Fruit fly (Drosophila melanogaster) whole organism, prepupa: ENCODE data around the gene CG6333.

ENCODE experiments used
- Blimp-1 ChIP-seq: fragments of 200-800 bp; sonication (Bioruptor generic); optimal IDR thresholded peaks from 3 replicates; lab custom pipeline; 2017; ENCODE audit warnings: missing biosample characterization, missing genetic modification characterization, mild to moderate bottlenecking, moderate library complexity, missing genetic modification reagents
- CG10631 ChIP-seq: fragments of 200-800 bp; sonication (Bioruptor generic); optimal IDR thresholded peaks from 2 replicates; lab custom pipeline; 2016; ENCODE audit warnings: missing biosample characterization, missing genetic modification characterization
- CG11294 ChIP-seq: fragments of 200-800 bp; sonication (Bioruptor generic); IDR thresholded peaks from 2 replicates; pipeline ENCODE4 v1.3.6; 2022; ENCODE audit warnings: missing biosample characterization, missing genetic modification characterization
- CG15336 ChIP-seq: fragments of 200-800 bp; sonication (Bioruptor generic); IDR thresholded peaks from 2 replicates; pipeline ENCODE4 v1.3.6; 2022; ENCODE audit warnings: missing biosample characterization, missing genetic modification characterization
- CG1621 ChIP-seq: fragments of 200-800 bp; sonication (Bioruptor generic); optimal IDR thresholded peaks from 3 replicates; lab custom pipeline; 2018; ENCODE audit warnings: missing biosample characterization, mild to moderate bottlenecking, missing genetic modification characterization
- CG16779 ChIP-seq: fragments of 200-800 bp; sonication (Bioruptor generic); optimal IDR thresholded peaks from 3 replicates; lab custom pipeline; 2017; ENCODE audit warnings: missing biosample characterization, mild to moderate bottlenecking, missing genetic modification characterization
- CG3032 ChIP-seq: fragments of 200-800 bp; optimal IDR thresholded peaks from 2 replicates; lab custom pipeline; 2019; ENCODE audit warnings: missing biosample characterization, mild to moderate bottlenecking, missing genetic modification characterization, moderate library complexity
- CG31627 ChIP-seq: fragments of 200-800 bp; sonication (Bioruptor generic); optimal IDR thresholded peaks from 3 replicates; lab custom pipeline; 2016; ENCODE audit warnings: missing biosample characterization, missing genetic modification characterization
- CG32006 ChIP-seq: fragments of 200-800 bp; sonication (Bioruptor generic); optimal IDR thresholded peaks from 3 replicates; lab custom pipeline; 2017; ENCODE audit warnings: missing biosample characterization, mild to moderate bottlenecking, missing genetic modification characterization
- CG34406 ChIP-seq: fragments of 200-800 bp; sonication (Bioruptor generic); optimal IDR thresholded peaks from 3 replicates; lab custom pipeline; 2016; ENCODE audit warnings: missing biosample characterization, missing genetic modification characterization
- CG3919 ChIP-seq: fragments of 200-800 bp; sonication (Bioruptor generic); optimal IDR thresholded peaks from 3 replicates; lab custom pipeline; 2016; ENCODE audit warnings: missing biosample characterization, missing genetic modification characterization
- CG6792 ChIP-seq: fragments of 200-800 bp; sonication (Bioruptor generic); optimal IDR thresholded peaks from 3 replicates; lab custom pipeline; 2016; ENCODE audit warnings: missing biosample characterization, missing genetic modification characterization
- CG8319 ChIP-seq: fragments of 200-800 bp; sonication (Bioruptor generic); optimal IDR thresholded peaks from 3 replicates; lab custom pipeline; 2016; ENCODE audit warnings: missing biosample characterization, missing genetic modification characterization
- CG9139 ChIP-seq: fragments of 200-800 bp; sonication (Bioruptor generic); optimal IDR thresholded peaks from 3 replicates; lab custom pipeline; 2017; ENCODE audit warnings: missing biosample characterization, mild to moderate bottlenecking, missing genetic modification characterization
- Eip75B ChIP-seq: fragments of 200-800 bp; sonication (Bioruptor generic); optimal IDR thresholded peaks from 3 replicates; lab custom pipeline; 2016; ENCODE audit warnings: missing biosample characterization, missing genetic modification characterization
- Eip78C ChIP-seq: fragments of 200-800 bp; sonication (Bioruptor generic); peaks from one replicate; lab custom pipeline; 2016; ENCODE audit warnings: missing biosample characterization, missing genetic modification characterization
- Ets21C ChIP-seq: fragments of 200-800 bp; sonication (Bioruptor generic); optimal IDR thresholded peaks from 3 replicates; lab custom pipeline; 2016; ENCODE audit warnings: missing biosample characterization, missing genetic modification characterization
- Hr38 ChIP-seq: sonication (Bioruptor generic); optimal IDR thresholded peaks from 2 replicates; lab custom pipeline; 2016; ENCODE audit warnings: missing biosample characterization, missing genetic modification characterization
- Hr39 ChIP-seq: fragments of 200-800 bp; sonication (Bioruptor generic); optimal IDR thresholded peaks from 2 replicates; lab custom pipeline; 2016; ENCODE audit warnings: missing biosample characterization, missing genetic modification characterization
- OdsH ChIP-seq: fragments of 200-800 bp; sonication (Bioruptor generic); optimal IDR thresholded peaks from 3 replicates; lab custom pipeline; 2016; ENCODE audit warnings: missing biosample characterization, missing genetic modification characterization
- Smox ChIP-seq: fragments of 200-800 bp; sonication (Bioruptor generic); optimal IDR thresholded peaks from 3 replicates; lab custom pipeline; 2016; ENCODE audit warnings: missing biosample characterization, missing genetic modification characterization
- Sox102F ChIP-seq: fragments of 200-800 bp; sonication (Bioruptor generic); optimal IDR thresholded peaks from 2 replicates; lab custom pipeline; 2016; ENCODE audit warnings: missing biosample characterization, mild to moderate bottlenecking, missing genetic modification characterization
- Sox14 ChIP-seq: fragments of 200-800 bp; sonication (Bioruptor generic); optimal IDR thresholded peaks from 3 replicates; lab custom pipeline; 2016; ENCODE audit warnings: missing biosample characterization, missing genetic modification characterization
- dsx ChIP-seq: fragments of 200-800 bp; optimal IDR thresholded peaks from 3 replicates; lab custom pipeline; 2019; ENCODE audit warnings: missing biosample characterization, mild to moderate bottlenecking, missing genetic modification characterization, moderate library complexity; ENCODE audit not compliant: poor library complexity, severe bottlenecking
- eg ChIP-seq: fragments of 200-800 bp; sonication (Bioruptor generic); IDR thresholded peaks from 3 replicates; pipeline ENCODE4 v1.3.6; 2022; ENCODE audit warnings: missing biosample characterization, missing genetic modification characterization
- fkh ChIP-seq: fragments of 200-800 bp; sonication (Bioruptor generic); optimal IDR thresholded peaks from 3 replicates; lab custom pipeline; 2017; ENCODE audit warnings: missing biosample characterization, mild to moderate bottlenecking, missing genetic modification characterization, moderate library complexity
- net ChIP-seq: fragments of 200-800 bp; sonication (Bioruptor generic); optimal IDR thresholded peaks from 3 replicates; lab custom pipeline; 2016; ENCODE audit warnings: missing biosample characterization, missing genetic modification characterization
- spab ChIP-seq: fragments of 200-800 bp; sonication (Bioruptor generic); optimal IDR thresholded peaks from 2 replicates; lab custom pipeline; 2017; ENCODE audit warnings: missing biosample characterization, mild to moderate bottlenecking, missing genetic modification characterization, missing genetic modification reagents
- ss ChIP-seq, 2 experiments: fragments of 200-800 bp; sonication (Bioruptor generic); optimal IDR thresholded peaks; 2 replicates in 1 of 2; 3 replicates in 1 of 2; lab custom pipeline; 2017 to 2018; ENCODE audit warnings: mild to moderate bottlenecking in 2 of 2, missing biosample characterization in 2 of 2, missing genetic modification characterization in 2 of 2, moderate library complexity in 1 of 2
- svp ChIP-seq: fragments of 200-800 bp; sonication (Bioruptor generic); peaks from one replicate; lab custom pipeline; 2016; ENCODE audit warnings: missing biosample characterization, missing genetic modification characterization
- topi ChIP-seq: fragments of 200-800 bp; sonication (Bioruptor generic); optimal IDR thresholded peaks from 3 replicates; lab custom pipeline; 2016; ENCODE audit warnings: missing biosample characterization, missing genetic modification characterization
- vri ChIP-seq: fragments of 200-800 bp; sonication (Bioruptor generic); optimal IDR thresholded peaks from 3 replicates; lab custom pipeline; 2016; ENCODE audit warnings: missing biosample characterization, mild to moderate bottlenecking, missing genetic modification characterization

The CG6333 gene

dm6 chr3L:17495266-17495961 is 9.4 kb upstream of the CG6333 start (continued):
- peak; percentile 82 for TF ChIP-seq Sox102F (GFP tag; lab: Kevin White, UChicago)
- peak; percentile 56 for TF ChIP-seq CG8319
- TF ChIP-seq CG6792: peak; percentile 57
- no peak for TF ChIP-seq CG11294 (GFP tag; lab: Robert Waterston, UW)
- no peak for TF ChIP-seq Hr38 (GFP tag; lab: Kevin White, UChicago)
- peak; percentile 55 for TF ChIP-seq CG32006 (GFP tag; lab: Kevin White, UChicago)
- peak; percentile 84 for TF ChIP-seq CG31627
- TF ChIP-seq CG34406 (GFP tag; lab: Kevin White, UChicago): peak; percentile 68
- peak; percentile 78 for TF ChIP-seq vri
- TF ChIP-seq Smox: peak; percentile 76
- peak; percentile 94 for TF ChIP-seq Eip78C (GFP tag; lab: Kevin White, UChicago)
- TF ChIP-seq OdsH (GFP tag; lab: Kevin White, UChicago): peak; percentile 76
- peak; percentile 83 for TF ChIP-seq Hr39
- peak; percentile 69 for TF ChIP-seq Ets21C (GFP tag; lab: Kevin White, UChicago)
- TF ChIP-seq CG9139: no peak
- peak; percentile 23; the same call in 1 of the 2 replicates for TF ChIP-seq CG15336 (GFP tag; lab: Robert Waterston, UW)
- peak; percentile 44 for TF ChIP-seq CG10631 (GFP tag; lab: Kevin White, UChicago)
- peak; percentile 71 for TF ChIP-seq CG3919 (GFP tag; lab: Kevin White, UChicago)
- TF ChIP-seq Sox14 (GFP tag; lab: Kevin White, UChicago): peak; percentile 80
- peak; percentile 63 for TF ChIP-seq spab
- TF ChIP-seq CG16779 (tag; lab: Kevin White, UChicago): peak; percentile 20

- TF ChIP-seq CG3032 (tag; lab: Kevin White, UChicago) (no peak), svp (GFP tag; lab: Kevin White, UChicago) (peak; percentile 84)
These were observed 8.5 kb upstream of the CG6333 start, which contains the start of gene edin for dm6 chr3L:17494541-17494940. edin (plus strand) TSS chr3L:17494880.

dm6 chr3L:17493807-17494404 is 7.9 kb upstream of the CG6333 start:
- TF ChIP-seq vri (peak; percentile 6), Smox (no peak), fkh (peak; percentile 12), Sox102F (GFP tag; lab: Kevin White, UChicago) (no peak), CG34406 (GFP tag; lab: Kevin White, UChicago) (no peak), spab (no peak), net (no peak)

dm6 chr3L:17493256-17493655 is 7.2 kb upstream of the CG6333 start:
- TF ChIP-seq topi (GFP tag; lab: Kevin White, UChicago): no peak
- TF ChIP-seq eg: peak; percentile 10; the same call in 1 of the 3 replicates

- TF ChIP-seq CG31627: no peak
- TF ChIP-seq CG1621: peak; percentile 1
- TF ChIP-seq fkh: no peak
- peak; percentile 10 for TF ChIP-seq Blimp-1 (GFP tag; lab: Kevin White, UChicago)
- peak; percentile 87 for TF ChIP-seq dsx
- TF ChIP-seq ss (GFP tag; optimal IDR thresholded peaks at IDR 0.05; lab: Kevin White, UChicago): peak in 1 of 2 experiments; percentile 93
- TF ChIP-seq Eip75B (GFP tag; lab: Kevin White, UChicago): peak; percentile 3
- TF ChIP-seq Eip78C (GFP tag; lab: Kevin White, UChicago): peak; percentile 72
These were observed 5.6 kb upstream of the CG6333 start for dm6 chr3L:17491646-17492045.
